Fruit fly (Drosophila melanogaster) whole organism, embryonic: ENCODE measurements around the gene CG4854.
A peak's percentile ranks its signal among the peaks of the same experiment; 100 is the strongest.

Experiments
- Aef1 ChIP-seq: fragments of 200-800 bp; sonication (Bioruptor generic); IDR thresholded peaks from 3 replicates; pipeline ENCODE4 v1.3.6; 2022; ENCODE audit warnings: missing biosample characterization, missing genetic modification characterization
- CG10321 ChIP-seq: fragments of 200-800 bp; sonication (Bioruptor generic); IDR thresholded peaks from 2 replicates; pipeline ENCODE4 v1.3.6; 2022; ENCODE audit warnings: missing biosample characterization, missing genetic modification characterization
- CG11504 ChIP-seq: fragments of 200-800 bp; sonication (Bioruptor generic); optimal IDR thresholded peaks from 3 replicates; lab custom pipeline; 2019; ENCODE audit warnings: missing biosample characterization, mild to moderate bottlenecking, missing genetic modification characterization, moderate library complexity
- CG12104 ChIP-seq: fragments of 200-800 bp; sonication (Bioruptor generic); optimal IDR thresholded peaks from 3 replicates; lab custom pipeline; 2016; ENCODE audit warnings: missing biosample characterization, missing genetic modification characterization
- CG12219 ChIP-seq: fragments of 200-800 bp; sonication (Bioruptor generic); optimal IDR thresholded peaks from 3 replicates; lab custom pipeline; 2018; ENCODE audit warnings: missing biosample characterization, mild to moderate bottlenecking, missing genetic modification characterization
- CG13123 ChIP-seq: fragments of 200-800 bp; sonication (Bioruptor generic); optimal IDR thresholded peaks from 2 replicates; lab custom pipeline; 2016; ENCODE audit warnings: missing biosample characterization, missing genetic modification characterization
- CG14710 ChIP-seq: fragments of 200-800 bp; sonication (Bioruptor generic); optimal IDR thresholded peaks from 3 replicates; lab custom pipeline; 2019; ENCODE audit warnings: missing biosample characterization, mild to moderate bottlenecking, missing genetic modification characterization, moderate library complexity
- CG16815 ChIP-seq: fragments of 200-800 bp; sonication (Bioruptor generic); optimal IDR thresholded peaks from 3 replicates; lab custom pipeline; 2017; ENCODE audit warnings: missing biosample characterization, mild to moderate bottlenecking, missing genetic modification characterization
- CG2875 ChIP-seq: fragments of 200-800 bp; sonication (Bioruptor generic); optimal IDR thresholded peaks from 2 replicates; lab custom pipeline; 2017; ENCODE audit warnings: missing biosample characterization, mild to moderate bottlenecking, missing genetic modification characterization, missing genetic modification reagents
- CG31365 ChIP-seq: fragments of 200-800 bp; sonication (Bioruptor generic); optimal IDR thresholded peaks from 2 replicates; lab custom pipeline; 2018; ENCODE audit warnings: missing biosample characterization, mild to moderate bottlenecking, missing genetic modification characterization
- CG3726 ChIP-seq: fragments of 200-800 bp; sonication (Bioruptor generic); IDR thresholded peaks from 3 replicates; pipeline ENCODE4, ENCODE4 v1.3.6; 2022; ENCODE audit warnings: missing biosample characterization, missing genetic modification characterization
- CG4854 ChIP-seq: fragments of 200-800 bp; sonication (Bioruptor generic); optimal IDR thresholded peaks from 2 replicates; lab custom pipeline; 2016; ENCODE audit warnings: missing biosample characterization, missing genetic modification characterization, inconsistent platforms
- CG6683 ChIP-seq: fragments of 200-800 bp; sonication (Bioruptor generic); optimal IDR thresholded peaks from 2 replicates; lab custom pipeline; 2017; ENCODE audit warnings: missing biosample characterization, mild to moderate bottlenecking, missing genetic modification characterization, missing genetic modification reagents
- CG6689 ChIP-seq: fragments of 200-800 bp; sonication (Bioruptor generic); IDR thresholded peaks from 2 replicates; pipeline ENCODE4 v1.3.6; 2022; ENCODE audit warnings: missing biosample characterization, missing genetic modification characterization
- CG7928 ChIP-seq: fragments of 200-800 bp; sonication (Bioruptor generic); optimal IDR thresholded peaks from 2 replicates; lab custom pipeline; 2017; ENCODE audit warnings: missing biosample characterization, mild to moderate bottlenecking, missing genetic modification characterization
- CG7987 ChIP-seq: fragments of 200-800 bp; sonication (Bioruptor generic); optimal IDR thresholded peaks from 2 replicates; lab custom pipeline; 2018; ENCODE audit warnings: missing biosample characterization, mild to moderate bottlenecking, missing genetic modification characterization, moderate library complexity
- CG9609 ChIP-seq: fragments of 200-800 bp; sonication (Bioruptor generic); optimal IDR thresholded peaks from 3 replicates; lab custom pipeline; 2016; ENCODE audit warnings: missing biosample characterization, missing genetic modification characterization
- CkIIα-i1 ChIP-seq: fragments of 200-800 bp; sonication (Bioruptor generic); IDR thresholded peaks from 2 replicates; pipeline ENCODE4 v1.3.6; 2022; ENCODE audit warnings: missing biosample characterization, missing genetic modification characterization
- D ChIP-seq, 2 experiments: fragments of 200-800 bp in 1 of 2; fragments of >200 bp in 1 of 2; sonication (Bioruptor generic) in 1 of 2; optimal IDR thresholded peaks; 2 replicates in 1 of 2; 3 replicates in 1 of 2; lab custom pipeline; 2017; ENCODE audit warnings: mild to moderate bottlenecking in 1 of 2, missing biosample characterization in 1 of 2, missing genetic modification characterization in 1 of 2, missing genetic modification reagents in 1 of 2
- D19A ChIP-seq: fragments of 200-800 bp; optimal IDR thresholded peaks from 3 replicates; lab custom pipeline; 2019; ENCODE audit warnings: missing biosample characterization, mild to moderate bottlenecking, missing genetic modification characterization, moderate library complexity
- D19B ChIP-seq: fragments of 200-800 bp; sonication (Bioruptor generic); optimal IDR thresholded peaks from 2 replicates; lab custom pipeline; 2017; ENCODE audit warnings: missing biosample characterization, mild to moderate bottlenecking, missing genetic modification characterization
- Dfd ChIP-seq, 2 experiments: fragments of >200 bp; optimal IDR thresholded peaks; 2 replicates each; lab custom pipeline; 2017; ENCODE audit warnings: missing biosample characterization in 2 of 2, missing genetic modification characterization in 2 of 2
- Eip74EF ChIP-seq, 2 experiments: fragments of 200-800 bp in 1 of 2; fragments of >200 bp in 1 of 2; sonication (Bioruptor generic) in 1 of 2; optimal IDR thresholded peaks; 2 replicates each; lab custom pipeline; 2017 to 2019; ENCODE audit warnings: missing biosample characterization in 2 of 2, missing genetic modification characterization in 2 of 2, mild to moderate bottlenecking in 1 of 2, moderate library complexity in 1 of 2
- Hsf ChIP-seq: fragments of 200-800 bp; sonication (Bioruptor generic); optimal IDR thresholded peaks from 3 replicates; lab custom pipeline; 2016; ENCODE audit warnings: missing biosample characterization, missing genetic modification characterization
- Jarid2 ChIP-seq: fragments of 200-800 bp; sonication (Bioruptor generic); optimal IDR thresholded peaks from 3 replicates; lab custom pipeline; 2017; ENCODE audit warnings: mild to moderate bottlenecking, missing biosample characterization, missing genetic modification reagents, missing genetic modification characterization
- MBD-R2 ChIP-seq: fragments of 200-800 bp; sonication (Bioruptor generic); IDR thresholded peaks from 2 replicates; pipeline ENCODE4 v1.3.6; 2022; ENCODE audit warnings: missing biosample characterization, missing genetic modification characterization
- NK7.1 ChIP-seq: fragments of 200-800 bp; sonication (Bioruptor generic); optimal IDR thresholded peaks from 3 replicates; lab custom pipeline; 2016; ENCODE audit warnings: missing biosample characterization, missing genetic modification characterization
- Ptx1 ChIP-seq: fragments of 200-800 bp; sonication (Bioruptor generic); IDR thresholded peaks from 2 replicates; pipeline ENCODE4 v1.3.6; 2022; ENCODE audit warnings: missing biosample characterization, missing genetic modification characterization
- Six4 ChIP-seq: fragments of 200-800 bp; sonication (Bioruptor generic); optimal IDR thresholded peaks from 2 replicates; lab custom pipeline; 2016; ENCODE audit warnings: missing biosample characterization, missing genetic modification characterization
- Sry-β ChIP-seq: fragments of 200-800 bp; sonication (Bioruptor generic); optimal IDR thresholded peaks from 2 replicates; lab custom pipeline; 2018; ENCODE audit warnings: missing biosample characterization, mild to moderate bottlenecking, missing genetic modification characterization, moderate library complexity
- Ssrp ChIP-seq: fragments of 200-800 bp; sonication (Bioruptor generic); optimal IDR thresholded peaks from 2 replicates; lab custom pipeline; 2018; ENCODE audit warnings: missing biosample characterization, mild to moderate bottlenecking, missing genetic modification characterization, moderate library complexity
- al ChIP-seq: fragments of 200-800 bp; sonication (Bioruptor generic); IDR thresholded peaks from 2 replicates; pipeline ENCODE4 v1.3.6; 2022; ENCODE audit warnings: missing biosample characterization, missing genetic modification characterization
- amos ChIP-seq: fragments of 200-800 bp; sonication (Bioruptor generic); IDR thresholded peaks from 2 replicates; pipeline ENCODE4 v1.3.6; 2022; ENCODE audit warnings: missing biosample characterization, missing genetic modification characterization; ENCODE audit not compliant: partially characterized antibody
- bbx ChIP-seq: fragments of 200-800 bp; sonication (Bioruptor generic); IDR thresholded peaks from 2 replicates; pipeline ENCODE4 v1.3.6; 2022; ENCODE audit warnings: missing biosample characterization, missing genetic modification characterization; ENCODE audit not compliant: partially characterized antibody
- da ChIP-seq: fragments of 200-800 bp; sonication (Bioruptor generic); optimal IDR thresholded peaks from 2 replicates; lab custom pipeline; 2016; ENCODE audit warnings: missing biosample characterization, missing genetic modification characterization
- gsb-n ChIP-seq: fragments of 200-800 bp; sonication (Bioruptor generic); optimal IDR thresholded peaks from 3 replicates; lab custom pipeline; 2018; ENCODE audit warnings: missing biosample characterization, mild to moderate bottlenecking, missing genetic modification characterization
- hbn ChIP-seq: fragments of 200-800 bp; sonication (Bioruptor generic); IDR thresholded peaks from 2 replicates; pipeline ENCODE4 v1.3.6; 2022; ENCODE audit warnings: missing biosample characterization, missing genetic modification characterization; ENCODE audit not compliant: partially characterized antibody
- kni ChIP-seq: fragments of 200-800 bp; sonication (Bioruptor generic); optimal IDR thresholded peaks from 3 replicates; lab custom pipeline; 2017; ENCODE audit warnings: mild to moderate bottlenecking, missing biosample characterization, missing genetic modification reagents, missing genetic modification characterization
- lola ChIP-seq, 3 experiments: fragments of >200 bp in 2 of 3; fragments of 200-800 bp in 1 of 3; sonication (Bioruptor generic) in 1 of 3; optimal IDR thresholded peaks; 2 replicates each; lab custom pipeline; 2017 to 2019; ENCODE audit warnings: missing biosample characterization in 3 of 3, missing genetic modification characterization in 3 of 3, mild to moderate bottlenecking in 1 of 3, moderate library complexity in 1 of 3
- org-1 ChIP-seq: fragments of 200-800 bp; sonication (Bioruptor generic); optimal IDR thresholded peaks from 2 replicates; lab custom pipeline; 2017; ENCODE audit warnings: missing biosample characterization, missing genetic modification characterization
- peb ChIP-seq: fragments of 200-800 bp; sonication (Bioruptor generic); IDR thresholded peaks from 2 replicates; pipeline ENCODE4 v1.3.6; 2022; ENCODE audit warnings: missing biosample characterization, missing genetic modification characterization
- psq ChIP-seq: fragments of 200-800 bp; sonication (Bioruptor generic); optimal IDR thresholded peaks from 2 replicates; lab custom pipeline; 2017; ENCODE audit warnings: missing biosample characterization, missing genetic modification characterization
- pzg ChIP-seq: fragments of 200-800 bp; sonication (Bioruptor generic); optimal IDR thresholded peaks from 3 replicates; lab custom pipeline; 2018; ENCODE audit warnings: missing biosample characterization, mild to moderate bottlenecking, missing genetic modification characterization, moderate library complexity
- repo ChIP-seq: fragments of 200-800 bp; sonication (Bioruptor generic); optimal IDR thresholded peaks from 2 replicates; lab custom pipeline; 2016; ENCODE audit warnings: missing biosample characterization, missing genetic modification characterization
- ro ChIP-seq: fragments of 200-800 bp; sonication (Bioruptor generic); IDR thresholded peaks from 2 replicates; pipeline ENCODE4 v1.3.6; 2022; ENCODE audit warnings: missing biosample characterization, missing genetic modification characterization
- scrt ChIP-seq: fragments of 200-800 bp; sonication (Bioruptor generic); optimal IDR thresholded peaks from 2 replicates; lab custom pipeline; 2018; ENCODE audit warnings: missing biosample characterization, mild to moderate bottlenecking, missing genetic modification characterization, moderate library complexity
- tna ChIP-seq: fragments of 200-800 bp; sonication (Bioruptor generic); IDR thresholded peaks from 2 replicates; pipeline ENCODE4 v1.3.6; 2022; ENCODE audit warnings: missing biosample characterization, missing genetic modification characterization; ENCODE audit not compliant: partially characterized antibody
- tup ChIP-seq: fragments of 200-800 bp; sonication (Bioruptor generic); optimal IDR thresholded peaks from 2 replicates; lab custom pipeline; 2016; ENCODE audit warnings: missing biosample characterization, mild to moderate bottlenecking, missing genetic modification characterization, moderate library complexity
- vvl ChIP-seq: fragments of 200-800 bp; sonication (Bioruptor generic); IDR thresholded peaks from 2 replicates; pipeline ENCODE4 v1.3.6; 2022; ENCODE audit warnings: missing biosample characterization, missing genetic modification characterization

The CG4854 gene

DNA sequence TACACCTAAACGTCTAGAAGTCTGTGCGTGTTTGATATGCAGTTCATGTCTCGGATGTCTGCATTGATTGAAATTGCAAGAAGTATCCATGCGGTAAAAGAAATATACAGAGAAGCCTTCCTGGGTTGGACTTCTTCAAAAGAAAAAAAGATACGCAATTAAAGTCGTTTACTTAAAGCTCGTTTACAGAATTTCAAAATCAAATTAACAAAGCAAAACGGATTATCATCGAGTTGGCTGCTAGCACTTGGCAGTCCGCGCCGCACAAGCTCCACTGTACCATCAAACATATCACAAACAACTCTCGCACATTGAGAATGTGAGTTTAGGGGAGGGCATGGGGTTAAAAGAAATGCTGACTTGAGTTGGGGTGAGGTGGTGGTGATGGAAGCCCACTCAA is 29.4 kb upstream of the CG4854 start (continued):
- no peak for TF ChIP-seq D (optimal IDR thresholded peaks at IDR 0.05; lab: Kevin White, UChicago)
- peak; percentile 80 for TF ChIP-seq D (GFP tag; optimal IDR thresholded peaks at IDR 0.05; lab: Kevin White, UChicago)
- TF ChIP-seq Jarid2 (GFP tag; lab: Kevin White, UChicago) = peak; percentile 24
- peak; percentile 70 for TF ChIP-seq CG9609 (GFP tag; lab: Kevin White, UChicago)
- peak; percentile 8 for TF ChIP-seq CG6683 (GFP tag; lab: Kevin White, UChicago)
- TF ChIP-seq CG14710 (tag; lab: Kevin White, UChicago) = peak; percentile 77
- peak; percentile 6 for TF ChIP-seq Sry-β
- no peak for TF ChIP-seq D19B (GFP tag; lab: Kevin White, UChicago)
- no peak for TF ChIP-seq CkIIα-i1 (GFP tag; lab: Robert Waterston, UW)
- no peak for TF ChIP-seq al (GFP tag; lab: Robert Waterston, UW)
- no peak for TF ChIP-seq amos (GFP tag; lab: Robert Waterston, UW)
- peak; percentile 69; the same call in 2 of the 3 replicates for TF ChIP-seq CG3726 (GFP tag; lab: Robert Waterston, UW)
- TF ChIP-seq CG31365 (tag; lab: Kevin White, UChicago) = no peak
- TF ChIP-seq org-1 (GFP tag; lab: Kevin White, UChicago) = peak; percentile 46
- TF ChIP-seq CG12104 = peak; percentile 4
- no peak for TF ChIP-seq CG7928 (GFP tag; lab: Kevin White, UChicago)
- peak; percentile 13 for TF ChIP-seq scrt (GFP tag; lab: Kevin White, UChicago)
- TF ChIP-seq Aef1 = no peak
- TF ChIP-seq lola (GFP tag; optimal IDR thresholded peaks at IDR 0.05; lab: Kevin White, UChicago) = peak in 1 of 3 experiments; percentile 78
- peak; percentile 76 for TF ChIP-seq Six4 (GFP tag; lab: Kevin White, UChicago)
- peak; percentile 74 for TF ChIP-seq Ptx1
- 0 out of 2 replicates have a peak, but pooled peaks have one; percentile 24 for TF ChIP-seq ro (GFP tag; lab: Robert Waterston, UW)
- no peak for TF ChIP-seq tna (GFP tag; lab: Robert Waterston, UW)
- TF ChIP-seq pzg (GFP tag; lab: Kevin White, UChicago) = no peak
- peak; percentile 89 for TF ChIP-seq vvl (GFP tag; lab: Robert Waterston, UW)
- peak; percentile 29; the same call in 1 of the 2 replicates for TF ChIP-seq CG10321 (GFP tag; lab: Robert Waterston, UW)
- TF ChIP-seq CG12219 (GFP tag; lab: Kevin White, UChicago) = peak; percentile 79
- TF ChIP-seq CG13123 (GFP tag; lab: Kevin White, UChicago) = peak; percentile 28
- TF ChIP-seq MBD-R2 (GFP tag; lab: Robert Waterston, UW) = no peak
- peak; percentile 27 for TF ChIP-seq da (GFP tag; lab: Kevin White, UChicago)
- TF ChIP-seq psq (GFP tag; lab: Kevin White, UChicago) = no peak
- peak; percentile 80 for TF ChIP-seq Ssrp (tag; lab: Kevin White, UChicago)
- TF ChIP-seq CG11504 (tag; lab: Kevin White, UChicago) = peak; percentile 84
- peak; percentile 12 for TF ChIP-seq kni
- TF ChIP-seq Dfd (GFP tag; optimal IDR thresholded peaks at IDR 0.05; lab: Kevin White, UChicago) = no peak
- peak; percentile 75 for TF ChIP-seq CG2875 (GFP tag; lab: Kevin White, UChicago)
- peak; percentile 75 for TF ChIP-seq CG6689 (GFP tag; lab: Robert Waterston, UW)
- peak; percentile 3 for TF ChIP-seq CG7987 (GFP tag; lab: Kevin White, UChicago)
- peak; percentile 35 for TF ChIP-seq tup (GFP tag; lab: Kevin White, UChicago)
- peak; percentile 65 for TF ChIP-seq CG16815 (GFP tag; lab: Kevin White, UChicago)
- peak; percentile 67 for TF ChIP-seq Hsf (GFP tag; lab: Kevin White, UChicago)
- TF ChIP-seq NK7.1 = no peak
- peak in 1 of 2 experiments; percentile 17 for TF ChIP-seq Eip74EF (GFP tag; optimal IDR thresholded peaks at IDR 0.05; lab: Kevin White, UChicago)
- TF ChIP-seq bbx (GFP tag; lab: Robert Waterston, UW) = no peak
- TF ChIP-seq gsb-n (tag; lab: Kevin White, UChicago) = peak; percentile 75
- peak; percentile 65 for TF ChIP-seq D19A (tag; lab: Kevin White, UChicago)
- no peak for TF ChIP-seq hbn (GFP tag; lab: Robert Waterston, UW)
- peak; percentile 50 for TF ChIP-seq repo (GFP tag; lab: Kevin White, UChicago)
- TF ChIP-seq peb = peak; percentile 37; the same call in 1 of the 2 replicates
- peak; percentile 43 for TF ChIP-seq CG4854 (GFP tag; lab: Kevin White, UChicago)
